Worm (Caenorhabditis elegans) whole organism, L3 larva: Measurements from ENCODE around the gene F33C8.2.

Experiments
- ZK546.5 ChIP-seq: sonication (generic microtip); optimal IDR thresholded peaks from 2 replicates; lab custom pipeline; 2017; ENCODE audit warnings: missing biosample characterization, missing genetic modification characterization
- aly-2 ChIP-seq: fragments of 150-350 bp; optimal IDR thresholded peaks from 2 replicates; lab custom pipeline; 2014; ENCODE audit warnings: missing biosample characterization, missing genetic modification characterization
- ceh-16 ChIP-seq: sonication (generic microtip); optimal IDR thresholded peaks from 2 replicates; lab custom pipeline; 2017; ENCODE audit warnings: missing biosample characterization, missing genetic modification characterization
- nhr-237 ChIP-seq: fragments of 150-350 bp; optimal IDR thresholded peaks from 2 replicates; lab custom pipeline; 2014; ENCODE audit warnings: missing biosample characterization, missing genetic modification characterization
- pha-4 ChIP-seq: fragments of 150-350 bp; optimal IDR thresholded peaks from 2 replicates; lab custom pipeline; 2014; ENCODE audit warnings: missing biosample characterization, missing genetic modification reagents, missing genetic modification characterization
- skn-1 ChIP-seq: fragments of 150-350 bp; optimal IDR thresholded peaks from 2 replicates; lab custom pipeline; 2014; ENCODE audit warnings: missing biosample characterization, missing genetic modification characterization
- tbx-2 ChIP-seq: sonication (generic microtip); optimal IDR thresholded peaks from 2 replicates; lab custom pipeline; 2016; ENCODE audit warnings: mild to moderate bottlenecking, missing genetic modification characterization, missing compliant biosample characterization
- zag-1 ChIP-seq: fragments of 150-350 bp; optimal IDR thresholded peaks from 2 replicates; lab custom pipeline; 2014; ENCODE audit warnings: missing biosample characterization, missing genetic modification characterization
- ztf-11 ChIP-seq: fragments of 150-350 bp; optimal IDR thresholded peaks from 2 replicates; lab custom pipeline; 2014; ENCODE audit warnings: missing biosample characterization, missing genetic modification characterization

- TF ChIP-seq aly-2 (tag; lab: Kevin White, UChicago), result no peak
- TF ChIP-seq nhr-237 (tag; lab: Kevin White, UChicago), result no peak
- no peak for TF ChIP-seq ZK546.5
- no peak for TF ChIP-seq pha-4 (tag; lab: Kevin White, UChicago)
- no peak for TF ChIP-seq ceh-16 (tag; lab: Kevin White, UChicago)
- no peak for TF ChIP-seq tbx-2 (tag; lab: Kevin White, UChicago)
- no peak for TF ChIP-seq zag-1 (tag; lab: Kevin White, UChicago)
- TF ChIP-seq skn-1 (tag; lab: Kevin White, UChicago), result no peak
- no peak for TF ChIP-seq ztf-11 (tag; lab: Kevin White, UChicago)
These were observed 22.6 kb downstream of the F33C8.2 start, which contains the start of gene C05G5.7 for ce11 chrX:14743780-14744179.
